Worm (Caenorhabditis elegans) whole organism, mixed stage, embryonic: ENCODE measurements around the gene vkmt-1.

Experiments
- elt-1 ChIP-seq: sonication (generic microtip); optimal IDR thresholded peaks from 2 replicates; lab custom pipeline; 2017; ENCODE audit warnings: missing genetic modification characterization, mild to moderate bottlenecking, missing compliant biosample characterization, antibody characterized with exemption, moderate library complexity, borderline replicate concordance; ENCODE audit not compliant: insufficient read depth
- lsy-2 ChIP-seq: fragments of 150-350 bp; optimal IDR thresholded peaks from 2 replicates; lab custom pipeline; 2014; ENCODE audit warnings: missing biosample characterization, missing genetic modification characterization
- nhr-12 ChIP-seq: fragments of 150-350 bp; optimal IDR thresholded peaks from 2 replicates; lab custom pipeline; 2014; ENCODE audit warnings: missing biosample characterization, missing genetic modification characterization
- nhr-237 ChIP-seq: fragments of 150-350 bp; optimal IDR thresholded peaks from 2 replicates; lab custom pipeline; 2014; ENCODE audit warnings: missing biosample characterization, missing genetic modification characterization
- nhr-76 ChIP-seq: sonication (generic microtip); optimal IDR thresholded peaks from 2 replicates; lab custom pipeline; 2017; ENCODE audit warnings: missing biosample characterization, missing genetic modification characterization
- pha-4 ChIP-seq: fragments of 150-350 bp; optimal IDR thresholded peaks from 2 replicates; lab custom pipeline; 2018; ENCODE audit warnings: missing biosample characterization, missing genetic modification reagents, missing genetic modification characterization
- snpc-4 ChIP-seq: fragments of 150-350 bp; optimal IDR thresholded peaks from 2 replicates; lab custom pipeline; 2014; ENCODE audit warnings: missing biosample characterization, missing genetic modification characterization
- unc-39 ChIP-seq: fragments of 150-350 bp; optimal IDR thresholded peaks from 2 replicates; lab custom pipeline; 2014; ENCODE audit warnings: missing biosample characterization, missing genetic modification characterization

ce11 chrIV:12278507-12278906 lies at the start of gene vkmt-1, which contains the start of gene tag-335:
- TF ChIP-seq snpc-4 (tag; lab: Kevin White, UChicago) (no peak), pha-4 (tag; lab: Kevin White, UChicago) (no peak), elt-1 (tag; lab: Kevin White, UChicago) (no peak), nhr-237 (no peak), lsy-2 (tag; lab: Kevin White, UChicago) (no peak), nhr-12 (tag; lab: Kevin White, UChicago) (no peak), unc-39 (tag; lab: Kevin White, UChicago) (no peak), nhr-76 (no peak)
